Worm (Caenorhabditis elegans): ENCODE data around the gene ucr-1.
A peak's percentile ranks its signal among the peaks of the same experiment; 100 is the strongest.

The ucr-1 gene

DNA sequence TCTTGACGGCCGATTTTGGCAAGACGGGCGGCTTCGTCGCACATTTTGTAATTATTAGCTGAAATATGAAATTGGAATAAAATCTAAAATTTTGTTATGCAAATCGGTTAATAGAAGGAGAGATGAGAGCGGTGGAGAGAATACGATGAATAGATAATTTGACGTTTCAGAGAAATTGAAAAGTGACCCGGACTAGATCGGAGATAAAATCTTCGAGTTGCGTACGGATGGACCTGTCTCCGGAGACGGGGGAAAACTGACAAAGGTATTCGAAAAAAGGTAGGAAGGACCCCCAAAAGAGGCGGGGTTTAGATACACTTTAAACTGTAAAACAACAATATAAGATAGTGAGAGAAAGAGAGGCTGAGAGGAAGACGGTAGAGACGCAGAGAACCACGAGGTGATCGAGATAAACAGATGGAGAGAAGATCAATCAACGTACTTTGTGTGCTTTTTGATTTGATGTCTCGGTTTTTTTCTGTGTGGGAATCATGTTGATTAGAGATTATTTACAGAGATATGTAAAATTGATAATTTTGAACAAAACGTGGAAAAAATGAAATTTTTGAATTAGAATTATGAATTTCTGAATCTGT lies 39.8 kb upstream of the ucr-1 start, which contains the start of gene F09F7.6 (continued):
- TF ChIP-seq K11D2.4 (GFP tag; IDR thresholded peaks at IDR 0.05) (peak; percentile 46; the same call in 1 of the 2 replicates), ama-1 (optimal IDR thresholded peaks at IDR 0.05) (peak; percentile 61), ama-1 (GFP tag; optimal IDR thresholded peaks at IDR 0.05) (no peak), attf-5 (GFP tag; optimal IDR thresholded peaks at IDR 0.05) (peak; percentile 38), ccch-3 (GFP tag; optimal IDR thresholded peaks at IDR 0.05) (no peak), K12H6.12 (tag; optimal IDR thresholded peaks at IDR 0.05) (peak; percentile 62), dpff-1 (tag; optimal IDR thresholded peaks at IDR 0.05) (no peak), dox-1 (GFP tag; IDR thresholded peaks at IDR 0.05) (peak; percentile 11; the same call in 1 of the 2 replicates), snpc-1.3 (tag; optimal IDR thresholded peaks at IDR 0.05; ENCODE audit: insufficient read depth) (no peak), cebp-1 (GFP tag; IDR thresholded peaks at IDR 0.05) (no peak), cebp-1 (tag; optimal IDR thresholded peaks at IDR 0.05) (peak; percentile 59), efl-1 (GFP tag; optimal IDR thresholded peaks at IDR 0.05) (no peak), athp-1 (tag; optimal IDR thresholded peaks at IDR 0.05) (no peak), sea-2 (GFP tag; IDR thresholded peaks at IDR 0.05) (no peak), F57A8.1 (GFP tag; optimal IDR thresholded peaks at IDR 0.05) (no peak), attf-6 (GFP tag; IDR thresholded peaks at IDR 0.05) (no peak), tbx-9 (tag; optimal IDR thresholded peaks at IDR 0.05; ENCODE audit: borderline replicate concordance) (no peak), rcor-1 (GFP tag; IDR thresholded peaks at IDR 0.05) (no peak), F10E7.11 (tag; optimal IDR thresholded peaks at IDR 0.05) (no peak)

DNA sequence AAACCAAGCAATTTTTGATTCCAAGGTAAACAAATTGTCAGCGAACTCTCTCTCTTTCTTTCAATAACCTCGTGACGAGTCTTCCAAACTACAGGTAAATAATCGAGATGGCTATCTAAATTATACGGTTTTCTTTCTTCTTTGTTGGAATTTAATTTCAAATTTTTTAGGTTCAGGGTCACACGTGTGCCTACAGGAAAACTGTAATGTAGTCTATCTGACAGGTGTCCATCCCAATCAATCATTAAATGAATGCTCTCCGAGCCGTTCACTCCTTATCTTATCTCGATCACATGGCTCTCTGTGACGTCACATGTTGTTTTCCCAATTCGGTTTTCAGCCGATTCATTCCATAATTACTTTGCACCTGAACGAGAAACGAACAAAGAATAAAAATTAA lies 38.8 kb upstream of the ucr-1 start:
- TF ChIP-seq hlh-26 (GFP tag; conservative IDR thresholded peaks at IDR 0.05) (no peak), Y79H2A.3 (GFP tag; conservative IDR thresholded peaks at IDR 0.05) (no peak; the same call in 1 of the 2 replicates), ceh-27 (GFP tag; optimal IDR thresholded peaks at IDR 0.05) (no peak), athp-1 (tag; optimal IDR thresholded peaks at IDR 0.05) (no peak), lin-26 (GFP tag; IDR thresholded peaks at IDR 0.05) (no peak), unc-130 (GFP tag; optimal IDR thresholded peaks at IDR 0.05) (no peak), C06A6.2 (GFP tag; conservative IDR thresholded peaks at IDR 0.05) (no peak), snpc-3.4 (tag; optimal IDR thresholded peaks at IDR 0.05) (no peak), aptf-2 (GFP tag; conservative IDR thresholded peaks at IDR 0.05) (no peak), F39B2.1 (GFP tag; IDR thresholded peaks at IDR 0.05) (no peak), let-526 (GFP tag; IDR thresholded peaks at IDR 0.05) (0 out of 2 replicates have a peak, but pooled peaks have one; percentile 48), aptf-3 (GFP tag; IDR thresholded peaks at IDR 0.05) (no peak), F55B11.4 (tag; optimal IDR thresholded peaks at IDR 0.05; ENCODE audit: borderline replicate concordance, insufficient read depth) (no peak), ztf-26 (tag; optimal IDR thresholded peaks at IDR 0.05) (no peak), snpc-4 (GFP tag; optimal IDR thresholded peaks at IDR 0.05) (no peak), snpc-4 (tag; optimal IDR thresholded peaks at IDR 0.05) (no peak), nhr-179 (tag; optimal IDR thresholded peaks at IDR 0.05) (no peak), somi-1 (GFP tag; optimal IDR thresholded peaks at IDR 0.05) (no peak), zim-3 (tag; optimal IDR thresholded peaks at IDR 0.05) (no peak), F49E8.2 (tag; optimal IDR thresholded peaks at IDR 0.05; ENCODE audit: insufficient read depth) (no peak), F57C9.4 (tag; optimal IDR thresholded peaks at IDR 0.05) (no peak), K11D2.4 (GFP tag; IDR thresholded peaks at IDR 0.05) (no peak), dpff-1 (tag; optimal IDR thresholded peaks at IDR 0.05) (no peak), attf-3 (GFP tag; conservative IDR thresholded peaks at IDR 0.05) (no peak), attf-6 (GFP tag; IDR thresholded peaks at IDR 0.05) (no peak), dox-1 (GFP tag; IDR thresholded peaks at IDR 0.05) (no peak), B0035.1 (tag; optimal IDR thresholded peaks at IDR 0.05) (no peak), mes-4 (tag; optimal IDR thresholded peaks at IDR 0.05) (no peak), madf-10 (tag; optimal IDR thresholded peaks at IDR 0.05) (peak; percentile 17), nhr-90 (tag; optimal IDR thresholded peaks at IDR 0.05) (peak; percentile 53), F57A8.1 (GFP tag; optimal IDR thresholded peaks at IDR 0.05) (no peak), lin-35 (GFP tag; optimal IDR thresholded peaks at IDR 0.05) (no peak), die-1 (tag; optimal IDR thresholded peaks at IDR 0.05) (no peak), egl-44 (GFP tag; IDR thresholded peaks at IDR 0.05) (no peak)
